Worm (Caenorhabditis elegans) whole organism, L1 larva: Measurements from ENCODE around the gene ttr-42.

Experiments
- C04F5.9 ChIP-seq: sonication (generic microtip); optimal IDR thresholded peaks from 2 replicates; lab custom pipeline; 2016; ENCODE audit warnings: missing genetic modification characterization, missing compliant biosample characterization
- C16A3.4 ChIP-seq: fragments of 150-350 bp; optimal IDR thresholded peaks from 2 replicates; lab custom pipeline; 2014; ENCODE audit warnings: missing biosample characterization, missing genetic modification characterization
- F16B12.6 ChIP-seq: fragments of 150-350 bp; optimal IDR thresholded peaks from 2 replicates; lab custom pipeline; 2014; ENCODE audit warnings: missing biosample characterization, missing genetic modification characterization
- Y116A8C.19 ChIP-seq: sonication (generic microtip); optimal IDR thresholded peaks from 2 replicates; lab custom pipeline; 2016; ENCODE audit warnings: missing compliant biosample characterization, missing genetic modification characterization, borderline replicate concordance
- alr-1 ChIP-seq: fragments of 200-800 bp; sonication (Bioruptor generic); optimal IDR thresholded peaks from 2 replicates; lab custom pipeline; 2018; ENCODE audit warnings: borderline replicate concordance, mild to moderate bottlenecking, missing genetic modification characterization, missing compliant biosample characterization
- ceh-63 ChIP-seq: fragments of 200-800 bp; sonication (Bioruptor generic); optimal IDR thresholded peaks from 2 replicates; lab custom pipeline; 2018; ENCODE audit warnings: mild to moderate bottlenecking, missing genetic modification characterization, missing compliant biosample characterization
- ceh-88 ChIP-seq: fragments of 200-800 bp; sonication (Bioruptor generic); IDR thresholded peaks from 2 replicates; pipeline ENCODE4 v1.3.6; 2022; ENCODE audit warnings: missing genetic modification characterization, missing compliant biosample characterization
- ceh-90 ChIP-seq: sonication (generic microtip); optimal IDR thresholded peaks from 2 replicates; lab custom pipeline; 2016; ENCODE audit warnings: missing genetic modification characterization, missing compliant biosample characterization
- ces-1 ChIP-seq: fragments of 150-350 bp; optimal IDR thresholded peaks from 2 replicates; lab custom pipeline; 2014; ENCODE audit warnings: missing biosample characterization, missing genetic modification reagents, missing genetic modification characterization
- dpl-1 ChIP-seq, 3 experiments: fragments of 150-350 bp in 2 of 3; sonication (generic microtip) in 1 of 3; optimal IDR thresholded peaks; 2 replicates each; lab custom pipeline; 2014 to 2017; ENCODE audit warnings: missing biosample characterization in 3 of 3, missing genetic modification characterization in 3 of 3, missing genetic modification reagents in 3 of 3
- dsc-1 ChIP-seq: sonication (generic microtip); optimal IDR thresholded peaks from 2 replicates; lab custom pipeline; 2016; ENCODE audit warnings: mild to moderate bottlenecking, missing genetic modification characterization, missing compliant biosample characterization
- efl-1 ChIP-seq, 4 experiments: fragments of 150-350 bp; optimal IDR thresholded peaks in 3 of 4; peaks in 1 of 4; 1 replicate in 1 of 4; 2 replicates in 3 of 4; lab custom pipeline; 2014; ENCODE audit warnings: missing biosample characterization in 2 of 4, missing genetic modification characterization in 2 of 4, missing genetic modification reagents in 2 of 4
- efl-3 ChIP-seq: fragments of 200-800 bp; sonication (Bioruptor generic); optimal IDR thresholded peaks from 2 replicates; lab custom pipeline; 2018; ENCODE audit warnings: mild to moderate bottlenecking, missing genetic modification characterization, missing compliant biosample characterization
- egl-27 ChIP-seq, 2 experiments: fragments of 150-350 bp in 1 of 2; sonication (generic microtip); optimal IDR thresholded peaks; 3 replicates each; lab custom pipeline; 2017 to 2018; ENCODE audit warnings: missing biosample characterization in 2 of 2, missing genetic modification characterization in 2 of 2, missing genetic modification reagents in 2 of 2
- elt-2 ChIP-seq: sonication (generic microtip); optimal IDR thresholded peaks from 2 replicates; lab custom pipeline; 2016; ENCODE audit warnings: missing genetic modification characterization, mild to moderate bottlenecking, inconsistent platforms, missing compliant biosample characterization, missing genetic modification reagents
- ets-5 ChIP-seq: fragments of 200-800 bp; sonication (Bioruptor generic); IDR thresholded peaks from 2 replicates; pipeline ENCODE4 v1.3.6; 2022; ENCODE audit warnings: missing genetic modification characterization, missing compliant biosample characterization
- fkh-4 ChIP-seq: sonication (generic microtip); optimal IDR thresholded peaks from 2 replicates; lab custom pipeline; 2016; ENCODE audit warnings: missing compliant biosample characterization, missing genetic modification characterization, borderline replicate concordance
- fos-1 ChIP-seq: fragments of 150-350 bp; optimal IDR thresholded peaks from 2 replicates; lab custom pipeline; 2014; ENCODE audit warnings: missing biosample characterization, missing genetic modification characterization
- grh-1 ChIP-seq: fragments of 200-800 bp; sonication (Bioruptor generic); IDR thresholded peaks from 2 replicates; pipeline ENCODE4 v1.3.6; 2022; ENCODE audit warnings: missing genetic modification reagents, missing genetic modification characterization, missing compliant biosample characterization
- hlh-17 ChIP-seq: fragments of 200-800 bp; sonication (Bioruptor generic); optimal IDR thresholded peaks from 2 replicates; lab custom pipeline; 2018; ENCODE audit warnings: missing genetic modification characterization, mild to moderate bottlenecking, missing compliant biosample characterization, moderate library complexity, borderline replicate concordance
- hpl-2 ChIP-seq: fragments of 150-350 bp; optimal IDR thresholded peaks from 2 replicates; lab custom pipeline; 2014; ENCODE audit warnings: missing biosample characterization, missing genetic modification reagents, missing genetic modification characterization
- irx-1 ChIP-seq: sonication (generic microtip); optimal IDR thresholded peaks from 2 replicates; lab custom pipeline; 2016; ENCODE audit warnings: missing genetic modification characterization, missing compliant biosample characterization
- lir-3 ChIP-seq: sonication (generic microtip); optimal IDR thresholded peaks from 2 replicates; lab custom pipeline; 2016; ENCODE audit warnings: mild to moderate bottlenecking, missing genetic modification characterization, moderate library complexity, missing compliant biosample characterization; ENCODE audit not compliant: poor library complexity
- mab-9 ChIP-seq: fragments of 200-800 bp; sonication (Bioruptor generic); IDR thresholded peaks from 2 replicates; pipeline ENCODE4 v1.3.6; 2022; ENCODE audit warnings: missing genetic modification reagents, missing genetic modification characterization, missing compliant biosample characterization
- mef-2 ChIP-seq: fragments of 150-350 bp; optimal IDR thresholded peaks from 2 replicates; lab custom pipeline; 2014; ENCODE audit warnings: missing biosample characterization, missing genetic modification characterization
- mep-1 ChIP-seq: fragments of 150-350 bp; optimal IDR thresholded peaks from 2 replicates; lab custom pipeline; 2014; ENCODE audit warnings: missing biosample characterization, missing genetic modification characterization
- nhr-11 ChIP-seq: fragments of 150-350 bp; optimal IDR thresholded peaks from 2 replicates; lab custom pipeline; 2014; ENCODE audit warnings: missing biosample characterization, missing genetic modification characterization
- nhr-12 ChIP-seq: sonication (generic microtip); optimal IDR thresholded peaks from 2 replicates; lab custom pipeline; 2017; ENCODE audit warnings: missing biosample characterization, missing genetic modification characterization
- nhr-19 ChIP-seq: fragments of 200-800 bp; sonication (Bioruptor generic); conservative IDR thresholded peaks from 2 replicates; pipeline ENCODE4 v1.3.6; 2022; ENCODE audit warnings: missing genetic modification characterization, missing compliant biosample characterization
- nhr-20 ChIP-seq: sonication (generic microtip); optimal IDR thresholded peaks from 2 replicates; lab custom pipeline; 2016; ENCODE audit warnings: mild to moderate bottlenecking, missing genetic modification characterization, missing compliant biosample characterization
- nhr-237 ChIP-seq: fragments of 150-350 bp; optimal IDR thresholded peaks from 2 replicates; lab custom pipeline; 2014; ENCODE audit warnings: missing biosample characterization, missing genetic modification characterization
- nhr-76 ChIP-seq: sonication (generic microtip); optimal IDR thresholded peaks from 2 replicates; lab custom pipeline; 2017; ENCODE audit warnings: missing biosample characterization, missing genetic modification characterization
- nhr-77 ChIP-seq: fragments of 150-350 bp; optimal IDR thresholded peaks from 2 replicates; lab custom pipeline; 2014; ENCODE audit warnings: missing biosample characterization, missing genetic modification characterization
- nhr-84 ChIP-seq: sonication (generic microtip); optimal IDR thresholded peaks from 2 replicates; lab custom pipeline; 2017; ENCODE audit warnings: missing biosample characterization, missing genetic modification characterization
- pag-3 ChIP-seq: sonication (generic microtip); optimal IDR thresholded peaks from 2 replicates; lab custom pipeline; 2017; ENCODE audit warnings: missing genetic modification characterization, mild to moderate bottlenecking, missing compliant biosample characterization, antibody characterized with exemption, borderline replicate concordance; ENCODE audit not compliant: insufficient read depth
- pqm-1 ChIP-seq: sonication (generic microtip); optimal IDR thresholded peaks from 3 replicates; lab custom pipeline; 2017; ENCODE audit warnings: missing biosample characterization, missing genetic modification characterization
- rnt-1 ChIP-seq: sonication (generic microtip); optimal IDR thresholded peaks from 2 replicates; lab custom pipeline; 2016; ENCODE audit warnings: mild to moderate bottlenecking, missing genetic modification characterization, moderate library complexity, missing compliant biosample characterization
- skn-1 ChIP-seq: fragments of 150-350 bp; optimal IDR thresholded peaks from 2 replicates; lab custom pipeline; 2014; ENCODE audit warnings: missing biosample characterization, missing genetic modification characterization
- snpc-4 ChIP-seq: fragments of 150-350 bp; optimal IDR thresholded peaks from 2 replicates; lab custom pipeline; 2014; ENCODE audit warnings: missing biosample characterization, missing genetic modification characterization
- snu-23 ChIP-seq: sonication (generic microtip); optimal IDR thresholded peaks from 2 replicates; lab custom pipeline; 2016; ENCODE audit warnings: missing genetic modification characterization, missing compliant biosample characterization
- sox-4 ChIP-seq: sonication (generic microtip); optimal IDR thresholded peaks from 2 replicates; lab custom pipeline; 2016; ENCODE audit warnings: missing genetic modification characterization, missing compliant biosample characterization
- sup-37 ChIP-seq: fragments of 200-800 bp; sonication (Bioruptor generic); optimal IDR thresholded peaks from 2 replicates; lab custom pipeline; 2018; ENCODE audit warnings: mild to moderate bottlenecking, missing genetic modification characterization, missing compliant biosample characterization
- tbx-2 ChIP-seq: sonication (generic microtip); optimal IDR thresholded peaks from 2 replicates; lab custom pipeline; 2016; ENCODE audit warnings: missing genetic modification characterization, missing compliant biosample characterization
- tlp-1 ChIP-seq: fragments of 150-350 bp; optimal IDR thresholded peaks from 2 replicates; lab custom pipeline; 2014; ENCODE audit warnings: missing biosample characterization, missing genetic modification characterization
- unc-130 ChIP-seq: fragments of 150-350 bp; optimal IDR thresholded peaks from 2 replicates; lab custom pipeline; 2017; ENCODE audit warnings: missing biosample characterization, missing genetic modification characterization, inconsistent platforms
- unc-62 ChIP-seq: fragments of 150-350 bp; optimal IDR thresholded peaks from 2 replicates; lab custom pipeline; 2014; ENCODE audit warnings: missing biosample characterization, missing genetic modification reagents, missing genetic modification characterization
- unc-86 ChIP-seq: sonication (generic microtip); optimal IDR thresholded peaks from 2 replicates; lab custom pipeline; 2016; ENCODE audit warnings: missing genetic modification characterization, missing compliant biosample characterization
- vab-15 ChIP-seq: sonication (generic microtip); optimal IDR thresholded peaks from 2 replicates; lab custom pipeline; 2017; ENCODE audit warnings: missing genotype, mild to moderate bottlenecking, missing genetic modification characterization, missing compliant biosample characterization
- zag-1 ChIP-seq: fragments of 150-350 bp; optimal IDR thresholded peaks from 2 replicates; lab custom pipeline; 2014; ENCODE audit warnings: missing biosample characterization, missing genetic modification characterization
- zip-4 ChIP-seq: fragments of 200-800 bp; sonication (Bioruptor generic); optimal IDR thresholded peaks from 2 replicates; lab custom pipeline; 2018; ENCODE audit warnings: mild to moderate bottlenecking, missing genetic modification characterization, moderate library complexity, missing compliant biosample characterization

The ttr-42 gene

ce11 chrX:2553433-2553860 lies 24.1 kb upstream of the ttr-42 start (continued):
- peak; percentile 46 for TF ChIP-seq fos-1 (tag; lab: Kevin White, UChicago)
- TF ChIP-seq snu-23: peak; percentile 82
- TF ChIP-seq mef-2 (tag; lab: Kevin White, UChicago): peak; percentile 61
- no peak for TF ChIP-seq snpc-4 (tag; lab: Kevin White, UChicago)
- no peak for TF ChIP-seq nhr-76
- TF ChIP-seq efl-3 (GFP tag; lab: Kevin White, UChicago): no peak
- TF ChIP-seq ets-5: no peak
- TF ChIP-seq nhr-237: no peak
- no peak for TF ChIP-seq vab-15 (tag; lab: Kevin White, UChicago)
- TF ChIP-seq nhr-77 (tag; lab: Kevin White, UChicago): peak; percentile 43
- peak; percentile 41 for TF ChIP-seq lir-3 (tag; lab: Kevin White, UChicago)
- TF ChIP-seq skn-1 (tag; lab: Kevin White, UChicago): peak; percentile 95
- peak; percentile 45 for TF ChIP-seq elt-2 (tag; lab: Kevin White, UChicago)
- no peak for TF ChIP-seq ceh-88 (GFP tag; lab: Robert Waterston, UW)
- TF ChIP-seq sup-37 (GFP tag; lab: Kevin White, UChicago): peak; percentile 51
- TF ChIP-seq hlh-17: no peak
- no peak for TF ChIP-seq Y116A8C.19 (tag; lab: Kevin White, UChicago)
- TF ChIP-seq dpl-1 (GFP tag; optimal IDR thresholded peaks at IDR 0.05; lab: Kevin White, UChicago): peak in 1 of 3 experiments; percentile 18
- TF ChIP-seq nhr-12: no peak
- TF ChIP-seq unc-86 (tag; lab: Kevin White, UChicago): peak; percentile 36
- no peak for TF ChIP-seq nhr-11 (tag; lab: Kevin White, UChicago)
- peak; percentile 59 for TF ChIP-seq rnt-1 (tag; lab: Kevin White, UChicago)
- peak; percentile 65 for TF ChIP-seq nhr-19 (GFP tag; lab: Robert Waterston, UW)
- no peak for TF ChIP-seq pag-3 (tag; lab: Kevin White, UChicago)
- TF ChIP-seq mab-9 (GFP tag; lab: Robert Waterston, UW): no peak
- TF ChIP-seq unc-130 (tag; lab: Kevin White, UChicago): peak; percentile 2
- no peak for TF ChIP-seq nhr-84
- no peak for TF ChIP-seq pqm-1 (tag; lab: Kevin White, UChicago)
- no peak for TF ChIP-seq F16B12.6
- TF ChIP-seq tbx-2 (tag; lab: Kevin White, UChicago): peak; percentile 72
- no peak for TF ChIP-seq ces-1 (GFP tag; lab: Kevin White, UChicago)
- TF ChIP-seq ceh-90 (tag; lab: Kevin White, UChicago): no peak
- no peak for TF ChIP-seq ceh-63
- no peak for TF ChIP-seq unc-62 (GFP tag; lab: Kevin White, UChicago)
- no peak for TF ChIP-seq C04F5.9 (tag; lab: Kevin White, UChicago)
- peak; percentile 13 to 25 for TF ChIP-seq efl-1 (optimal IDR thresholded peaks at IDR 0.05; lab: Kevin White, UChicago)
- TF ChIP-seq efl-1 (GFP tag; optimal IDR thresholded peaks at IDR 0.05 in 1 of 2; lab: Kevin White, UChicago): no peak
- TF ChIP-seq C16A3.4 (tag; lab: Kevin White, UChicago): peak; percentile 57
- peak; percentile 75 for TF ChIP-seq nhr-20
- TF ChIP-seq irx-1 (tag; lab: Kevin White, UChicago): peak; percentile 80
- TF ChIP-seq tlp-1: no peak
- TF ChIP-seq grh-1: no peak
- peak; percentile 29 for TF ChIP-seq sox-4
- TF ChIP-seq egl-27 (tag; optimal IDR thresholded peaks at IDR 0.05; lab: Kevin White, UChicago): no peak
- TF ChIP-seq dsc-1: peak; percentile 83
- no peak for TF ChIP-seq hpl-2 (GFP tag; lab: Kevin White, UChicago)
- no peak for TF ChIP-seq zip-4
- no peak for TF ChIP-seq alr-1 (tag; lab: Kevin White, UChicago)
- peak; percentile 73 for TF ChIP-seq mep-1 (tag; lab: Kevin White, UChicago)
- no peak for TF ChIP-seq fkh-4
- no peak for TF ChIP-seq zag-1 (tag; lab: Kevin White, UChicago)
- TF ChIP-seq, all 84 proteins: peak for 41
